Worm (Caenorhabditis elegans) whole organism, mixed stage, embryonic: Measurements from ENCODE around the gene C17B7.9.
"Not testable (repeated sequence)": the region's sequence is repeated elsewhere in the genome, so short reads cannot be mapped to it uniquely, and the experiment has no call there.

Experiments
- bed-3 ChIP-seq: fragments of 200-800 bp; sonication (Bioruptor generic); optimal IDR thresholded peaks from 3 replicates; lab custom pipeline; 2018; ENCODE audit warnings: mild to moderate bottlenecking, missing genetic modification characterization, moderate library complexity, missing compliant biosample characterization
- blmp-1 ChIP-seq: fragments of 150-350 bp; optimal IDR thresholded peaks from 2 replicates; lab custom pipeline; 2014; ENCODE audit warnings: missing biosample characterization, missing genetic modification characterization
- ceh-39 ChIP-seq: fragments of 150-350 bp; optimal IDR thresholded peaks from 2 replicates; lab custom pipeline; 2014; ENCODE audit warnings: missing biosample characterization, missing genetic modification characterization
- ceh-43 ChIP-seq: fragments of 200-800 bp; sonication (Bioruptor generic); optimal IDR thresholded peaks from 2 replicates; lab custom pipeline; 2018; ENCODE audit warnings: mild to moderate bottlenecking, missing genetic modification characterization, moderate library complexity, missing compliant biosample characterization
- ceh-83 ChIP-seq: fragments of 200-800 bp; sonication (Bioruptor generic); optimal IDR thresholded peaks from 2 replicates; lab custom pipeline; 2018; ENCODE audit warnings: mild to moderate bottlenecking, missing genetic modification characterization, missing compliant biosample characterization
- cnd-1 ChIP-seq: fragments of 200-800 bp; sonication (Bioruptor generic); optimal IDR thresholded peaks from 2 replicates; lab custom pipeline; 2018; ENCODE audit warnings: mild to moderate bottlenecking, missing genetic modification characterization, missing compliant biosample characterization
- drap-1 ChIP-seq: fragments of 200-800 bp; sonication (Bioruptor generic); optimal IDR thresholded peaks from 3 replicates; lab custom pipeline; 2018; ENCODE audit warnings: mild to moderate bottlenecking, missing genetic modification characterization, missing compliant biosample characterization
- elt-3 ChIP-seq: fragments of 150-350 bp; optimal IDR thresholded peaks from 2 replicates; lab custom pipeline; 2014; ENCODE audit warnings: missing biosample characterization, missing genetic modification characterization
- hlh-1 ChIP-seq: fragments of 150-350 bp; optimal IDR thresholded peaks from 2 replicates; lab custom pipeline; 2014; ENCODE audit warnings: missing biosample characterization, missing genetic modification reagents, missing genetic modification characterization
- lin-13 ChIP-seq: fragments of 150-350 bp; optimal IDR thresholded peaks from 2 replicates; lab custom pipeline; 2014; ENCODE audit warnings: missing biosample characterization, missing genetic modification characterization
- lin-32 ChIP-seq: fragments of 200-800 bp; sonication (Bioruptor generic); optimal IDR thresholded peaks from 2 replicates; lab custom pipeline; 2018; ENCODE audit warnings: mild to moderate bottlenecking, missing genetic modification characterization, missing compliant biosample characterization
- lsy-2 ChIP-seq: fragments of 150-350 bp; optimal IDR thresholded peaks from 2 replicates; lab custom pipeline; 2014; ENCODE audit warnings: missing biosample characterization, missing genetic modification characterization
- mep-1 ChIP-seq: fragments of 150-350 bp; optimal IDR thresholded peaks from 2 replicates; lab custom pipeline; 2017; ENCODE audit warnings: missing biosample characterization, missing genetic modification reagents, missing genetic modification characterization, inconsistent platforms
- mls-2 ChIP-seq: sonication (generic microtip); optimal IDR thresholded peaks from 2 replicates; lab custom pipeline; 2016; ENCODE audit warnings: mild to moderate bottlenecking, missing genetic modification characterization, moderate library complexity, missing compliant biosample characterization
- nhr-2 ChIP-seq: fragments of 150-350 bp; optimal IDR thresholded peaks from 2 replicates; lab custom pipeline; 2014; ENCODE audit warnings: missing biosample characterization, missing genetic modification characterization
- nhr-237 ChIP-seq: fragments of 150-350 bp; optimal IDR thresholded peaks from 2 replicates; lab custom pipeline; 2014; ENCODE audit warnings: missing biosample characterization, missing genetic modification characterization
- nhr-28 ChIP-seq: fragments of 150-350 bp; optimal IDR thresholded peaks from 2 replicates; lab custom pipeline; 2014; ENCODE audit warnings: missing biosample characterization, missing genetic modification characterization
- nhr-76 ChIP-seq: sonication (generic microtip); optimal IDR thresholded peaks from 2 replicates; lab custom pipeline; 2017; ENCODE audit warnings: missing biosample characterization, missing genetic modification characterization
- pha-4 ChIP-seq: fragments of 150-350 bp; optimal IDR thresholded peaks from 2 replicates; lab custom pipeline; 2018; ENCODE audit warnings: missing biosample characterization, missing genetic modification reagents, missing genetic modification characterization
- sem-2 ChIP-seq: fragments of 200-800 bp; sonication (Bioruptor generic); optimal IDR thresholded peaks from 2 replicates; lab custom pipeline; 2018; ENCODE audit warnings: mild to moderate bottlenecking, missing genetic modification characterization, missing compliant biosample characterization
- snpc-4 ChIP-seq: fragments of 150-350 bp; optimal IDR thresholded peaks from 2 replicates; lab custom pipeline; 2014; ENCODE audit warnings: missing biosample characterization, missing genetic modification characterization
- sptf-1 ChIP-seq: sonication (generic microtip); optimal IDR thresholded peaks from 2 replicates; lab custom pipeline; 2017; ENCODE audit warnings: mild to moderate bottlenecking, missing genetic modification characterization, moderate library complexity, missing compliant biosample characterization
- unc-120 ChIP-seq: sonication (generic microtip); optimal IDR thresholded peaks from 2 replicates; lab custom pipeline; 2017; ENCODE audit warnings: missing genetic modification characterization, missing compliant biosample characterization; ENCODE audit not compliant: poor library complexity, severe bottlenecking
- unc-39 ChIP-seq: fragments of 150-350 bp; optimal IDR thresholded peaks from 2 replicates; lab custom pipeline; 2014; ENCODE audit warnings: missing biosample characterization, missing genetic modification characterization
- zip-8 ChIP-seq: fragments of 150-350 bp; optimal IDR thresholded peaks from 2 replicates; lab custom pipeline; 2014; ENCODE audit warnings: missing biosample characterization, missing genetic modification characterization
- ztf-11 ChIP-seq: fragments of 150-350 bp; optimal IDR thresholded peaks from 2 replicates; lab custom pipeline; 2014; ENCODE audit warnings: missing biosample characterization, missing genetic modification characterization

Gene C17B7.9

ce11 chrV:3332023-3332422 is at the start of gene C17B7.9:
TSS of gene C17B7.9 (minus strand) at chrV:3332123.
- TF ChIP-seq unc-120 (tag; lab: Kevin White, UChicago) (no peak), bed-3 (GFP tag; lab: Kevin White, UChicago) (no peak), blmp-1 (tag; lab: Kevin White, UChicago) (no peak), unc-39 (no peak), nhr-237 (tag; lab: Kevin White, UChicago) (no peak), ceh-39 (no peak), pha-4 (no peak), lin-32 (GFP tag; lab: Kevin White, UChicago) (no peak), mep-1 (no peak), sem-2 (GFP tag; lab: Kevin White, UChicago) (no peak), ceh-43 (GFP tag; lab: Kevin White, UChicago) (no peak), sptf-1 (tag; lab: Kevin White, UChicago) (no peak), lsy-2 (tag; lab: Kevin White, UChicago) (no peak), snpc-4 (tag; lab: Kevin White, UChicago) (no peak), drap-1 (no peak)
- TF ChIP-seq, all 35 proteins: peak for 0

- TF ChIP-seq nhr-76 (tag; lab: Kevin White, UChicago) (no peak), nhr-237 (tag; lab: Kevin White, UChicago) (no peak), lin-13 (tag; lab: Kevin White, UChicago) (no peak), snpc-4 (tag; lab: Kevin White, UChicago) (no peak), ceh-43 (GFP tag; lab: Kevin White, UChicago) (no peak), nhr-28 (tag; lab: Kevin White, UChicago) (no peak), unc-39 (no peak), elt-3 (no peak), mep-1 (no peak)
Observed at ce11 chrV:3376973-3377372, 45.0 kb upstream of the C17B7.9 start, which contains the start of gene srbc-2. TSS of gene srbc-2 (minus strand) at chrV:3377073.

- TF ChIP-seq blmp-1 (tag; lab: Kevin White, UChicago) (no peak), nhr-237 (tag; lab: Kevin White, UChicago) (no peak), ztf-11 (tag; lab: Kevin White, UChicago) (no peak), lin-32 (GFP tag; lab: Kevin White, UChicago) (no peak), lin-13 (tag; lab: Kevin White, UChicago) (no peak), nhr-28 (tag; lab: Kevin White, UChicago) (no peak), ceh-43 (GFP tag; lab: Kevin White, UChicago) (no peak), unc-120 (tag; lab: Kevin White, UChicago) (no peak), cnd-1 (tag; lab: Kevin White, UChicago) (no peak), ceh-39 (no peak), unc-39 (no peak), mep-1 (no peak), sem-2 (GFP tag; lab: Kevin White, UChicago) (no peak), snpc-4 (tag; lab: Kevin White, UChicago) (no peak)
Observed at ce11 chrV:3372673-3373072, 40.8 kb upstream of the C17B7.9 start, which contains the start of gene srx-121. TSS of gene srx-121 (minus strand) at chrV:3372773.

ce11 chrV:3367773-3368172 is 35.9 kb upstream of the C17B7.9 start, which contains the start of gene C04E12.2:
TSS of gene C04E12.2 (plus strand) at chrV:3368073.
- not testable (repeated sequence) for TF ChIP-seq ceh-83; nhr-76 (tag; lab: Kevin White, UChicago); bed-3 (GFP tag; lab: Kevin White, UChicago)

ce11 chrV:3362475-3362874 is 30.6 kb upstream of the C17B7.9 start, which contains the start of gene C04E12.4:
TSS of gene C04E12.4 (plus strand) at chrV:3362775.
- no peak for TF ChIP-seq elt-3
- TF ChIP-seq ceh-83 = no peak
- no peak for TF ChIP-seq unc-120 (tag; lab: Kevin White, UChicago)
- TF ChIP-seq lin-32 (GFP tag; lab: Kevin White, UChicago) = no peak
- TF ChIP-seq cnd-1 (tag; lab: Kevin White, UChicago) = no peak
- no peak for TF ChIP-seq mls-2 (tag; lab: Kevin White, UChicago)
- no peak for TF ChIP-seq nhr-237 (tag; lab: Kevin White, UChicago)
- no peak for TF ChIP-seq mep-1
- TF ChIP-seq nhr-76 (tag; lab: Kevin White, UChicago) = no peak
- TF ChIP-seq blmp-1 (tag; lab: Kevin White, UChicago) = no peak
- no peak for TF ChIP-seq hlh-1
- TF ChIP-seq sptf-1 (tag; lab: Kevin White, UChicago) = no peak
- TF ChIP-seq zip-8 (tag; lab: Kevin White, UChicago) = no peak
- no peak for TF ChIP-seq ztf-11 (tag; lab: Kevin White, UChicago)

ce11 chrV:3361633-3362032 is 29.7 kb upstream of the C17B7.9 start:
- no peak for TF ChIP-seq lsy-2 (tag; lab: Kevin White, UChicago)
- TF ChIP-seq sptf-1 (tag; lab: Kevin White, UChicago) = no peak
- no peak for TF ChIP-seq mep-1
- TF ChIP-seq nhr-28 (tag; lab: Kevin White, UChicago) = no peak
- TF ChIP-seq nhr-2 (tag; lab: Kevin White, UChicago) = no peak
- no peak for TF ChIP-seq sem-2 (GFP tag; lab: Kevin White, UChicago)
- no peak for TF ChIP-seq zip-8 (tag; lab: Kevin White, UChicago)
